Worm (Caenorhabditis elegans) whole organism, midembryonic: ENCODE measurements around the gene F49C12.3.

Source experiments
- T22C8.4 ChIP-seq: fragments of 200-800 bp; sonication (Bioruptor generic); IDR thresholded peaks from 2 replicates; pipeline ENCODE4 v1.3.6; 2022; ENCODE audit warnings: missing genetic modification characterization, missing compliant biosample characterization
- cog-1 ChIP-seq: sonication (generic microtip); optimal IDR thresholded peaks from 2 replicates; lab custom pipeline; 2016; ENCODE audit warnings: missing genetic modification characterization, missing compliant biosample characterization
- flt-1 ChIP-seq: fragments of 200-800 bp; sonication (Bioruptor generic); IDR thresholded peaks from 2 replicates; pipeline ENCODE4 v1.3.6; 2022; ENCODE audit warnings: missing genetic modification characterization, missing compliant biosample characterization
- klf-2 ChIP-seq: fragments of 200-800 bp; sonication (Bioruptor generic); conservative IDR thresholded peaks from 2 replicates; pipeline ENCODE4 v1.3.6; 2022; ENCODE audit warnings: missing genetic modification reagents, missing genetic modification characterization, missing compliant biosample characterization
- med-1 ChIP-seq: sonication (generic microtip); optimal IDR thresholded peaks from 2 replicates; lab custom pipeline; 2017; ENCODE audit warnings: missing genetic modification characterization, mild to moderate bottlenecking, missing compliant biosample characterization, antibody characterized with exemption, missing genetic modification reagents; ENCODE audit not compliant: insufficient read depth
- ref-1 ChIP-seq: fragments of 200-800 bp; sonication (Bioruptor generic); conservative IDR thresholded peaks from 2 replicates; pipeline ENCODE4 v1.3.6; 2022; ENCODE audit warnings: missing genetic modification reagents, missing genetic modification characterization, missing compliant biosample characterization
- tab-1 ChIP-seq: fragments of 200-800 bp; sonication (Bioruptor generic); IDR thresholded peaks from 2 replicates; pipeline ENCODE4 v1.3.6; 2022; ENCODE audit warnings: missing genetic modification characterization, missing compliant biosample characterization
- ztf-29 ChIP-seq: fragments of 200-800 bp; sonication (Bioruptor generic); IDR thresholded peaks from 2 replicates; pipeline ENCODE4 v1.3.6; 2022; ENCODE audit warnings: missing genetic modification reagents, missing genetic modification characterization, missing compliant biosample characterization

DNA sequence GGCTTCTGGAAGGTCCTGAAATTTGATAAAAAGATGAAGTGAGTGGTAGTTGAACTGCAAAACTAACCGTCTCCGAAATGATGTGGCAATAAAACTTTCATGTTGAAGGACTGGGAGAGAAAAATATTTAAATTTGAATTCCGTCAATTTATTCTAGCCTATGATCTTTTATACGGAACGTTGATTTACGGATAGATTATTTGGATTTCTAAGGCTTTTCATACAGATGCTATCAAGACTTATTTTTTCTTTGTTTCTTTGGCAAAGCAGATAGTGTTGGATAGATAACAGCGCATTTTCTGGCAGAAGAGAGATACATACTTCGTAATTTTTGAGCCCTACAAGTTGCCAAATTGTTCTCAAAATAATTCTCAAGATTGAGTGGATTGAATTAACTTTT is 3.8 kb downstream of the F49C12.3 start, which contains the start of gene F49C12.4:
- TF ChIP-seq T22C8.4 (no peak), cog-1 (no peak), ztf-29 (no peak), flt-1 (GFP tag; lab: Robert Waterston, UW) (no peak), med-1 (GFP tag; lab: Kevin White, UChicago) (no peak), klf-2 (GFP tag; lab: Robert Waterston, UW) (no peak), ref-1 (GFP tag; lab: Robert Waterston, UW) (no peak), tab-1 (GFP tag; lab: Robert Waterston, UW) (no peak)
